Worm (Caenorhabditis elegans) whole organism, L4/young adult: ENCODE results near the gene lact-2.

ENCODE experiments used
- W03F9.2 ChIP-seq: fragments of 150-350 bp; optimal IDR thresholded peaks from 2 replicates; lab custom pipeline; 2014; ENCODE audit warnings: missing biosample characterization, missing genetic modification characterization
- dao-5 ChIP-seq: sonication (generic microtip); optimal IDR thresholded peaks from 2 replicates; lab custom pipeline; 2016; ENCODE audit warnings: missing genotype, missing genetic modification characterization, moderate library complexity, missing compliant biosample characterization
- him-1 ChIP-seq: sonication (generic microtip); optimal IDR thresholded peaks from 2 replicates; lab custom pipeline; 2016; ENCODE audit warnings: missing genotype, missing genetic modification reagents, missing genetic modification characterization, missing compliant biosample characterization

- TF ChIP-seq him-1 (tag; lab: Kevin White, UChicago) (no peak), dao-5 (no peak), W03F9.2 (no peak)
Observed at ce11 chrII:10073986-10074385, 20.7 kb upstream of the lact-2 start.
